Worm (Caenorhabditis elegans) whole organism, L3 larva: ENCODE results near the gene lst-5.

Experiments used
- R02D3.7 ChIP-seq: fragments of 150-350 bp; optimal IDR thresholded peaks from 2 replicates; lab custom pipeline; 2014; ENCODE audit warnings: missing biosample characterization, missing genetic modification characterization
- ZK546.5 ChIP-seq: sonication (generic microtip); optimal IDR thresholded peaks from 2 replicates; lab custom pipeline; 2017; ENCODE audit warnings: missing biosample characterization, missing genetic modification characterization
- aly-2 ChIP-seq: fragments of 150-350 bp; optimal IDR thresholded peaks from 2 replicates; lab custom pipeline; 2014; ENCODE audit warnings: missing biosample characterization, missing genetic modification characterization
- ama-1 ChIP-seq: fragments of 150-350 bp; optimal IDR thresholded peaks from 2 replicates; lab custom pipeline; 2018
- ceh-16 ChIP-seq: sonication (generic microtip); optimal IDR thresholded peaks from 2 replicates; lab custom pipeline; 2017; ENCODE audit warnings: missing biosample characterization, missing genetic modification characterization
- ceh-82 ChIP-seq: fragments of 150-350 bp; optimal IDR thresholded peaks from 2 replicates; lab custom pipeline; 2014; ENCODE audit warnings: missing biosample characterization, missing genetic modification characterization
- ceh-9 ChIP-seq: sonication (generic microtip); optimal IDR thresholded peaks from 2 replicates; lab custom pipeline; 2018; ENCODE audit warnings: missing biosample characterization, missing genetic modification characterization
- egl-27 ChIP-seq: sonication (generic microtip); optimal IDR thresholded peaks from 4 replicates; lab custom pipeline; 2017; ENCODE audit warnings: missing biosample characterization, missing genetic modification reagents, missing genetic modification characterization
- egl-5 ChIP-seq: fragments of 150-350 bp; optimal IDR thresholded peaks from 2 replicates; lab custom pipeline; 2017; ENCODE audit warnings: missing biosample characterization, missing genetic modification reagents, missing genetic modification characterization, inconsistent platforms
- elt-1 ChIP-seq: fragments of 150-350 bp; optimal IDR thresholded peaks from 2 replicates; lab custom pipeline; 2014; ENCODE audit warnings: missing biosample characterization, missing genetic modification characterization
- elt-3 ChIP-seq, 3 experiments: fragments of 150-350 bp in 1 of 3; sonication (generic microtip) in 2 of 3; optimal IDR thresholded peaks; 2 replicates in 2 of 3; 4 replicates in 1 of 3; lab custom pipeline; 2014 to 2017; ENCODE audit warnings: missing biosample characterization in 3 of 3, missing genetic modification characterization in 3 of 3
- eor-1 ChIP-seq, 2 experiments: fragments of 150-350 bp; optimal IDR thresholded peaks; 2 replicates each; lab custom pipeline; 2014 to 2018; ENCODE audit warnings: missing biosample characterization in 2 of 2, missing genetic modification characterization in 2 of 2
- fkh-2 ChIP-seq: fragments of 150-350 bp; optimal IDR thresholded peaks from 2 replicates; lab custom pipeline; 2014; ENCODE audit warnings: missing biosample characterization, missing genetic modification reagents, missing genetic modification characterization
- fos-1 ChIP-seq: fragments of 150-350 bp; optimal IDR thresholded peaks from 2 replicates; lab custom pipeline; 2014; ENCODE audit warnings: missing biosample characterization, missing genetic modification characterization
- hmg-11 ChIP-seq: sonication (generic microtip); optimal IDR thresholded peaks from 2 replicates; lab custom pipeline; 2016; ENCODE audit warnings: missing genetic modification characterization, missing compliant biosample characterization
- jun-1 ChIP-seq: fragments of 150-350 bp; optimal IDR thresholded peaks from 2 replicates; lab custom pipeline; 2014; ENCODE audit warnings: missing biosample characterization, missing genetic modification reagents, missing genetic modification characterization
- lin-15B ChIP-seq: fragments of 150-350 bp; optimal IDR thresholded peaks from 2 replicates; lab custom pipeline; 2014; ENCODE audit warnings: missing biosample characterization, missing genetic modification characterization
- lin-39 ChIP-seq: fragments of 150-350 bp; optimal IDR thresholded peaks from 2 replicates; lab custom pipeline; 2018; ENCODE audit warnings: missing biosample characterization, missing genetic modification reagents, missing genetic modification characterization
- lsy-12 ChIP-seq: sonication (generic microtip); optimal IDR thresholded peaks from 2 replicates; lab custom pipeline; 2016; ENCODE audit warnings: mild to moderate bottlenecking, missing genetic modification characterization, missing compliant biosample characterization
- mdl-1 ChIP-seq: fragments of 150-350 bp; optimal IDR thresholded peaks from 2 replicates; lab custom pipeline; 2014; ENCODE audit warnings: missing biosample characterization, missing genetic modification characterization
- mml-1 ChIP-seq: fragments of 150-350 bp; sonication (generic microtip); optimal IDR thresholded peaks from 3 replicates; lab custom pipeline; 2014; ENCODE audit warnings: missing biosample characterization, missing genetic modification characterization
- nfya-1 ChIP-seq: sonication (generic microtip); optimal IDR thresholded peaks from 2 replicates; lab custom pipeline; 2017; ENCODE audit warnings: missing genetic modification characterization, mild to moderate bottlenecking, missing compliant biosample characterization, antibody characterized with exemption, moderate library complexity; ENCODE audit not compliant: insufficient read depth
- nhr-11 ChIP-seq: fragments of 150-350 bp; optimal IDR thresholded peaks from 2 replicates; lab custom pipeline; 2014; ENCODE audit warnings: missing biosample characterization, missing genetic modification characterization
- nhr-12 ChIP-seq: fragments of 150-350 bp; optimal IDR thresholded peaks from 2 replicates; lab custom pipeline; 2014; ENCODE audit warnings: missing biosample characterization, missing genetic modification characterization
- nhr-23 ChIP-seq: fragments of 150-350 bp; optimal IDR thresholded peaks from 2 replicates; lab custom pipeline; 2014; ENCODE audit warnings: missing biosample characterization, missing genetic modification reagents, missing genetic modification characterization
- nhr-237 ChIP-seq: fragments of 150-350 bp; optimal IDR thresholded peaks from 2 replicates; lab custom pipeline; 2014; ENCODE audit warnings: missing biosample characterization, missing genetic modification characterization
- nhr-43 ChIP-seq: sonication (generic microtip); optimal IDR thresholded peaks from 2 replicates; lab custom pipeline; 2016; ENCODE audit warnings: mild to moderate bottlenecking, missing genetic modification characterization, missing compliant biosample characterization; ENCODE audit not compliant: poor library complexity, severe bottlenecking
- nhr-67 ChIP-seq: fragments of 150-350 bp; optimal IDR thresholded peaks from 2 replicates; lab custom pipeline; 2014; ENCODE audit warnings: missing biosample characterization, missing genetic modification characterization
- nhr-76 ChIP-seq: fragments of 150-350 bp; sonication (generic microtip); optimal IDR thresholded peaks from 5 replicates; lab custom pipeline; 2014; ENCODE audit warnings: missing biosample characterization, missing genetic modification characterization
- nhr-77 ChIP-seq: fragments of 150-350 bp; optimal IDR thresholded peaks from 2 replicates; lab custom pipeline; 2014; ENCODE audit warnings: missing biosample characterization, missing genetic modification characterization
- pha-4 ChIP-seq: fragments of 150-350 bp; optimal IDR thresholded peaks from 2 replicates; lab custom pipeline; 2014; ENCODE audit warnings: missing biosample characterization, missing genetic modification reagents, missing genetic modification characterization
- pqm-1 ChIP-seq: fragments of 150-350 bp; optimal IDR thresholded peaks from 2 replicates; lab custom pipeline; 2017; ENCODE audit warnings: missing biosample characterization, missing genetic modification characterization, inconsistent platforms
- sea-2 ChIP-seq: fragments of 150-350 bp; sonication (generic microtip); optimal IDR thresholded peaks from 4 replicates; lab custom pipeline; 2014; ENCODE audit warnings: missing biosample characterization, missing genetic modification reagents, missing genetic modification characterization
- skn-1 ChIP-seq: fragments of 150-350 bp; optimal IDR thresholded peaks from 2 replicates; lab custom pipeline; 2014; ENCODE audit warnings: missing biosample characterization, missing genetic modification characterization
- snpc-4 ChIP-seq: fragments of 150-350 bp; optimal IDR thresholded peaks from 2 replicates; lab custom pipeline; 2014; ENCODE audit warnings: missing biosample characterization, missing genetic modification characterization
- tbx-2 ChIP-seq: sonication (generic microtip); optimal IDR thresholded peaks from 2 replicates; lab custom pipeline; 2016; ENCODE audit warnings: mild to moderate bottlenecking, missing genetic modification characterization, missing compliant biosample characterization
- zag-1 ChIP-seq: fragments of 150-350 bp; optimal IDR thresholded peaks from 2 replicates; lab custom pipeline; 2014; ENCODE audit warnings: missing biosample characterization, missing genetic modification characterization
- ztf-11 ChIP-seq: fragments of 150-350 bp; optimal IDR thresholded peaks from 2 replicates; lab custom pipeline; 2014; ENCODE audit warnings: missing biosample characterization, missing genetic modification characterization
- ztf-4 ChIP-seq: fragments of 150-350 bp; optimal IDR thresholded peaks from 2 replicates; lab custom pipeline; 2014; ENCODE audit warnings: missing biosample characterization, missing genetic modification characterization

The lst-5 gene

DNA sequence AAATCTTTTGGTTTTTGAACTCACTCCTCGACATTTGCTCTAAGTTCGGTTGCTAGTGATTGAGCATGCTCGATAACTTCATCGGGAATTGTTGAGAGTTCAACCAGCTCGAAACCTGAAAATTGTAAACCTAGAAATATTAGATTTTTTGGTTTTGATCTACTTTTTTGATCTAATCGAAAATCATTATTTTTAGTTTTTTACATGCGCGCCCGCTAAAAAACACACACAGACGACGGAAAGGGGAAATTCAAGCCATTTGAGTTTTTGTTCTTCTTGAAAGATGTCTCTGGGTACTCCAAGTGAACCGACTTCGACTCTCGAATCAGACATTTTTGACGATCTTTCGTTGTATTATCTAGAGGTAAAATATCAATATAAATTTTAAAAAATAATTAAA lies 42.7 kb downstream of the lst-5 start, which contains the start of gene nos-2:
nos-2 (plus strand) TSS at position 228 of the 400 bp plus-strand sequence.
- TF ChIP-seq nhr-11 (tag; lab: Kevin White, UChicago) (no peak), egl-5 (tag; lab: Kevin White, UChicago) (no peak), tbx-2 (no peak), lin-15B (tag; lab: Kevin White, UChicago) (no peak), pqm-1 (no peak), nhr-67 (no peak), nhr-12 (no peak), egl-27 (no peak), nhr-77 (no peak), ceh-82 (tag; lab: Kevin White, UChicago) (no peak), fkh-2 (tag; lab: Kevin White, UChicago) (no peak), hmg-11 (tag; lab: Kevin White, UChicago) (no peak), nhr-43 (tag; lab: Kevin White, UChicago) (no peak), ama-1 (lab: Kevin White, UChicago) (no peak), jun-1 (no peak), zag-1 (tag; lab: Kevin White, UChicago) (no peak), R02D3.7 (tag; lab: Kevin White, UChicago) (no peak), mml-1 (tag; lab: Kevin White, UChicago) (no peak), lin-39 (no peak)

DNA sequence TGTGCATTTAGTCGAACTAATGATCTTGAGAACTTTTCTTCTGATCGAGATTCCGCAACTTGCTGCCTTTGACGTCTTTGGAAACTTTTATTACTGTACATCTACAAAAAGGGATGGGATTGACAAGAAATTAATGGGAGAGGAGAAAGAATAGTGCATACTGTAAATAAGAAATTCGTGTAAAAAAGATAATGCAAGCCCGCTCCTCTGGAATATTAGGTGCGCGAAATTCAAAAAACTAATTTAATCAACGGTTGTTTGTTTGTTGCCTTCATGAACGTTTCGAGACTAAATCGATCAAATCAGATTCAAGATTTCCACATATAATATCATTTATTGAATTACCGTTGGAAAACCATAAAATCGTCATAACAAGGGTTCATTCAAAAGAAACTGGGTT lies 47.2 kb downstream of the lst-5 start, which contains the start of gene him-14:
him-14 (minus strand) TSS at position 101 of the 400 bp plus-strand sequence.
- TF ChIP-seq R02D3.7 (tag; lab: Kevin White, UChicago) (no peak), ZK546.5 (tag; lab: Kevin White, UChicago) (no peak), jun-1 (no peak), skn-1 (tag; lab: Kevin White, UChicago) (no peak), sea-2 (GFP tag; lab: Kevin White, UChicago) (no peak), snpc-4 (tag; lab: Kevin White, UChicago) (no peak)
- TF ChIP-seq, all 47 proteins: peak for 0

- TF ChIP-seq nhr-43 (tag; lab: Kevin White, UChicago) (no peak), eor-1 (tag; optimal IDR thresholded peaks at IDR 0.05; lab: Kevin White, UChicago) (no peak), ztf-4 (tag; lab: Kevin White, UChicago) (no peak), zag-1 (tag; lab: Kevin White, UChicago) (no peak), R02D3.7 (tag; lab: Kevin White, UChicago) (no peak), pha-4 (tag; lab: Kevin White, UChicago) (no peak), mml-1 (tag; lab: Kevin White, UChicago) (no peak), lin-39 (no peak), ztf-11 (no peak), lin-15B (tag; lab: Kevin White, UChicago) (no peak), nfya-1 (tag; lab: Kevin White, UChicago) (no peak), mdl-1 (tag; lab: Kevin White, UChicago) (no peak), ceh-9 (tag; lab: Kevin White, UChicago) (no peak), nhr-23 (tag; lab: Kevin White, UChicago) (no peak), nhr-12 (no peak), nhr-77 (no peak), jun-1 (no peak), elt-1 (tag; lab: Kevin White, UChicago) (no peak)
Observed at ce11 chrII:7070434-7070833, 47.7 kb downstream of the lst-5 start.

ce11 chrII:7072315-7072589 lies 49.5 kb downstream of the lst-5 start, which contains the start of gene kars-1:
kars-1 (minus strand) TSS chrII:7072415.
- TF ChIP-seq pqm-1 (no peak), pha-4 (tag; lab: Kevin White, UChicago) (no peak), tbx-2 (no peak), nhr-237 (tag; lab: Kevin White, UChicago) (no peak), ztf-11 (no peak), sea-2 (GFP tag; lab: Kevin White, UChicago) (no peak), lsy-12 (tag; lab: Kevin White, UChicago) (no peak), nhr-76 (no peak), nhr-77 (no peak), elt-3 (tag; optimal IDR thresholded peaks at IDR 0.05; lab: Kevin White, UChicago) (no peak), aly-2 (tag; lab: Kevin White, UChicago) (no peak), ceh-16 (no peak), mml-1 (tag; lab: Kevin White, UChicago) (no peak), ztf-4 (tag; lab: Kevin White, UChicago) (no peak), R02D3.7 (tag; lab: Kevin White, UChicago) (no peak), fos-1 (tag; lab: Kevin White, UChicago) (no peak), nhr-43 (tag; lab: Kevin White, UChicago) (no peak)
